Fruit fly (Drosophila melanogaster): ENCODE results near the gene Tango5.

- TF ChIP-seq CG15336 (GFP tag; IDR thresholded peaks at IDR 0.05) (no peak), Sox15 (GFP tag; optimal IDR thresholded peaks at IDR 0.05) (no peak), Blimp-1 (GFP tag; optimal IDR thresholded peaks at IDR 0.05) (no peak), Hr4 (GFP tag; optimal IDR thresholded peaks at IDR 0.05) (no peak), Sox14 (GFP tag; optimal IDR thresholded peaks at IDR 0.05) (no peak), CG10669 (GFP tag; optimal IDR thresholded peaks at IDR 0.05) (no peak), CG16779 (tag; optimal IDR thresholded peaks at IDR 0.05) (no peak), fkh (GFP tag; optimal IDR thresholded peaks at IDR 0.05) (no peak), dsx (GFP tag; optimal IDR thresholded peaks at IDR 0.05; ENCODE audit: poor library complexity, severe bottlenecking) (no peak), pdm3 (GFP tag; optimal IDR thresholded peaks at IDR 0.05) (no peak)
Observed at dm6 chrX:10738151-10738430, 26.1 kb downstream of the Tango5 start.
